Fruit fly (Drosophila melanogaster): ENCODE data around the gene CG15385.
A peak's percentile ranks its signal among the peaks of the same experiment; 100 is the strongest.

The CG15385 gene

dm6 chr2L:2200136-2201036 is 12.0 kb downstream of the CG15385 start (continued):
- TF ChIP-seq CHES-1-like (GFP tag; optimal IDR thresholded peaks at IDR 0.05), result no peak
- peak; percentile 31 for TF ChIP-seq usp (GFP tag; optimal IDR thresholded peaks at IDR 0.05)
- no peak for TF ChIP-seq cas (GFP tag; IDR thresholded peaks at IDR 0.05)
- TF ChIP-seq CG2678 (tag; optimal IDR thresholded peaks at IDR 0.05), result no peak

- TF ChIP-seq CG12299 (tag; optimal IDR thresholded peaks at IDR 0.05) (no peak), CG11456 (GFP tag; IDR thresholded peaks at IDR 0.05) (no peak), corto (GFP tag; optimal IDR thresholded peaks at IDR 0.05) (peak; percentile 69), CG32532 (GFP tag; IDR thresholded peaks at IDR 0.05) (no peak), nom (GFP tag; optimal IDR thresholded peaks at IDR 0.05) (peak; percentile 42)
Observed at dm6 chr2L:2199433-2199796, 13.0 kb downstream of the CG15385 start.

- TF ChIP-seq CG9932 (GFP tag; IDR thresholded peaks at IDR 0.05) (no peak), CG7963 (GFP tag; IDR thresholded peaks at IDR 0.05; ENCODE audit: partially characterized antibody) (no peak), en (GFP tag; optimal IDR thresholded peaks at IDR 0.05) (peak; percentile 82), Dref (GFP tag; IDR thresholded peaks at IDR 0.05) (no peak), Drgx (GFP tag; IDR thresholded peaks at IDR 0.05) (no peak), CrebB (tag; optimal IDR thresholded peaks at IDR 0.05) (peak; percentile 78), CG12071 (GFP tag; optimal IDR thresholded peaks at IDR 0.05) (peak; percentile 79), Xbp1 (GFP tag; optimal IDR thresholded peaks at IDR 0.05) (peak; percentile 87), CG15696 (tag; optimal IDR thresholded peaks at IDR 0.05) (peak; percentile 25), grn (GFP tag; optimal IDR thresholded peaks at IDR 0.05) (peak; percentile 78), Usf (GFP tag; optimal IDR thresholded peaks at IDR 0.05) (peak; percentile 74), gcm2 (GFP tag; optimal IDR thresholded peaks at IDR 0.05) (peak; percentile 75), Atf-2 (GFP tag; optimal IDR thresholded peaks at IDR 0.05) (peak; percentile 86), Nf-YC (tag; optimal IDR thresholded peaks at IDR 0.05) (peak; percentile 95), fru (optimal IDR thresholded peaks at IDR 0.05) (no peak), CG30403 (GFP tag; optimal IDR thresholded peaks at IDR 0.05) (peak; percentile 91), cad (GFP tag; optimal IDR thresholded peaks at IDR 0.05) (no peak), CG8290 (GFP tag; optimal IDR thresholded peaks at IDR 0.05) (peak; percentile 45), CG8290 (tag; optimal IDR thresholded peaks at IDR 0.05) (peak; percentile 4 to 88), BtbVII (GFP tag; optimal IDR thresholded peaks at IDR 0.05) (peak; percentile 72), GATAe (GFP tag; conservative IDR thresholded peaks at IDR 0.05) (no peak), CG43689 (GFP tag; IDR thresholded peaks at IDR 0.05) (no peak), CHES-1-like (GFP tag; optimal IDR thresholded peaks at IDR 0.05) (peak; percentile 80), B-H2 (GFP tag; optimal IDR thresholded peaks at IDR 0.05) (peak; percentile 28), CG10366 (GFP tag; IDR thresholded peaks at IDR 0.05) (no peak), CG6689 (GFP tag; IDR thresholded peaks at IDR 0.05) (no peak), CG13287 (GFP tag; IDR thresholded peaks at IDR 0.05; ENCODE audit: partially characterized antibody) (no peak), Hsf (GFP tag; optimal IDR thresholded peaks at IDR 0.05) (peak; percentile 82), CG2678 (tag; optimal IDR thresholded peaks at IDR 0.05) (peak; percentile 89), Myb (GFP tag; optimal IDR thresholded peaks at IDR 0.05) (peak; percentile 60), Fer3 (tag; optimal IDR thresholded peaks at IDR 0.05) (peak; percentile 78), CG9876 (GFP tag; optimal IDR thresholded peaks at IDR 0.05) (peak; percentile 78), stwl (tag; optimal IDR thresholded peaks at IDR 0.05) (no peak), klu (GFP tag; IDR thresholded peaks at IDR 0.05) (no peak), CG14050 (GFP tag; IDR thresholded peaks at IDR 0.05) (no peak), Dp (GFP tag; optimal IDR thresholded peaks at IDR 0.05) (no peak), CG6272 (GFP tag; IDR thresholded peaks at IDR 0.05) (peak; percentile 84), gsb-n (tag; optimal IDR thresholded peaks at IDR 0.05) (peak; percentile 86)
Observed at dm6 chr2L:2198613-2199432, 13.5 kb downstream of the CG15385 start.
